Fruit fly (Drosophila melanogaster) Kc167 (cell line): ENCODE results near the gene CG12035.

Experiments used
- Myc ChIP-seq: fragments of >200 bp; optimal IDR thresholded peaks from 2 replicates; lab custom pipeline; 2017; ENCODE audit warnings: missing external identifiers
- Sin3A ChIP-seq: fragments of >200 bp; optimal IDR thresholded peaks from 2 replicates; lab custom pipeline; 2018; ENCODE audit warnings: missing external identifiers
- h ChIP-seq: fragments of >200 bp; optimal IDR thresholded peaks from 3 replicates; lab custom pipeline; 2018; ENCODE audit warnings: missing external identifiers
- insv ChIP-seq: fragments of >200 bp; optimal IDR thresholded peaks from 3 replicates; lab custom pipeline; 2018; ENCODE audit warnings: missing external identifiers
- psq ChIP-seq: fragments of >200 bp; optimal IDR thresholded peaks from 2 replicates; lab custom pipeline; 2017; ENCODE audit warnings: missing external identifiers

- TF ChIP-seq psq (lab: Kevin White, UChicago) (no peak), Myc (lab: Kevin White, UChicago) (no peak), h (lab: Kevin White, UChicago) (no peak), Sin3A (no peak), insv (lab: Kevin White, UChicago) (no peak)
Measured at dm6 chr3L:1740129-1740975, 16.2 kb downstream of the CG12035 start.
